Worm (Caenorhabditis elegans) whole organism, midembryonic: ENCODE results near the gene fars-3.

Source experiments
- cog-1 ChIP-seq: sonication (generic microtip); optimal IDR thresholded peaks from 2 replicates; lab custom pipeline; 2016; ENCODE audit warnings: missing genetic modification characterization, missing compliant biosample characterization
- flt-1 ChIP-seq: fragments of 200-800 bp; sonication (Bioruptor generic); IDR thresholded peaks from 2 replicates; pipeline ENCODE4 v1.3.6; 2022; ENCODE audit warnings: missing genetic modification characterization, missing compliant biosample characterization
- klf-2 ChIP-seq: fragments of 200-800 bp; sonication (Bioruptor generic); conservative IDR thresholded peaks from 2 replicates; pipeline ENCODE4 v1.3.6; 2022; ENCODE audit warnings: missing genetic modification reagents, missing genetic modification characterization, missing compliant biosample characterization
- ref-1 ChIP-seq: fragments of 200-800 bp; sonication (Bioruptor generic); conservative IDR thresholded peaks from 2 replicates; pipeline ENCODE4 v1.3.6; 2022; ENCODE audit warnings: missing genetic modification reagents, missing genetic modification characterization, missing compliant biosample characterization
- tab-1 ChIP-seq: fragments of 200-800 bp; sonication (Bioruptor generic); IDR thresholded peaks from 2 replicates; pipeline ENCODE4 v1.3.6; 2022; ENCODE audit warnings: missing genetic modification characterization, missing compliant biosample characterization
- ztf-29 ChIP-seq: fragments of 200-800 bp; sonication (Bioruptor generic); IDR thresholded peaks from 2 replicates; pipeline ENCODE4 v1.3.6; 2022; ENCODE audit warnings: missing genetic modification reagents, missing genetic modification characterization, missing compliant biosample characterization

DNA sequence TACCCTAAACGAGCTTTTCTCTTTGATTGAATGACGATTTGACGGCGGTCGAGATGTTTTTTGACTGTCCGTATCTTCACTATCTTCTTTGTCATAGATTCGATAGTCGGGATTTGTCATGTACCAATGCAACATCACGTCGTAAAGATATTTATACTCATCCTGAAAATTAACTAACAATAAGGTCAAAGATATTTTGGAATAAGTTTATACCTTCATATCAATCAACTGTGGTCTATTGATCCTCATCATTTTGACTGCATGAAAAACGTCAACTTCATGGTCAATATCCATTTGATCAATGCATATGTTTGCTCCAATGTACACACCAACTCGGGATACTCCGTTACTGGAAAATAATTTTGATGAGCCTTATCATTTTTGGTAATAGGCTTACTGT lies 23.5 kb downstream of the fars-3 start:
- TF ChIP-seq klf-2 (GFP tag; lab: Robert Waterston, UW) (no peak), ztf-29 (GFP tag; lab: Robert Waterston, UW) (no peak), flt-1 (GFP tag; lab: Robert Waterston, UW) (no peak), ref-1 (GFP tag; lab: Robert Waterston, UW) (no peak), cog-1 (tag; lab: Kevin White, UChicago) (no peak), tab-1 (GFP tag; lab: Robert Waterston, UW) (no peak)
